Worm (Caenorhabditis elegans) whole organism, L3 larva: ENCODE results near the gene T26C5.3.

ENCODE experiments used
- ama-1 ChIP-seq: fragments of 150-350 bp; optimal IDR thresholded peaks from 2 replicates; lab custom pipeline; 2018
- ceh-16 ChIP-seq: sonication (generic microtip); optimal IDR thresholded peaks from 2 replicates; lab custom pipeline; 2017; ENCODE audit warnings: missing biosample characterization, missing genetic modification characterization
- daf-12 ChIP-seq: fragments of 150-350 bp; optimal IDR thresholded peaks from 2 replicates; lab custom pipeline; 2014; ENCODE audit warnings: missing biosample characterization, missing genetic modification reagents, missing genetic modification characterization
- fkh-10 ChIP-seq: sonication (generic microtip); optimal IDR thresholded peaks from 2 replicates; lab custom pipeline; 2017; ENCODE audit warnings: missing biosample characterization, missing genetic modification reagents, missing genetic modification characterization
- hmg-11 ChIP-seq: sonication (generic microtip); optimal IDR thresholded peaks from 2 replicates; lab custom pipeline; 2016; ENCODE audit warnings: missing genetic modification characterization, missing compliant biosample characterization
- lin-15B ChIP-seq: fragments of 150-350 bp; optimal IDR thresholded peaks from 2 replicates; lab custom pipeline; 2014; ENCODE audit warnings: missing biosample characterization, missing genetic modification characterization
- lin-39 ChIP-seq: fragments of 150-350 bp; optimal IDR thresholded peaks from 2 replicates; lab custom pipeline; 2018; ENCODE audit warnings: missing biosample characterization, missing genetic modification reagents, missing genetic modification characterization
- nhr-237 ChIP-seq: fragments of 150-350 bp; optimal IDR thresholded peaks from 2 replicates; lab custom pipeline; 2014; ENCODE audit warnings: missing biosample characterization, missing genetic modification characterization
- nhr-76 ChIP-seq: fragments of 150-350 bp; sonication (generic microtip); optimal IDR thresholded peaks from 5 replicates; lab custom pipeline; 2014; ENCODE audit warnings: missing biosample characterization, missing genetic modification characterization
- sea-2 ChIP-seq: fragments of 150-350 bp; sonication (generic microtip); optimal IDR thresholded peaks from 4 replicates; lab custom pipeline; 2014; ENCODE audit warnings: missing biosample characterization, missing genetic modification reagents, missing genetic modification characterization
- skn-1 ChIP-seq: fragments of 150-350 bp; optimal IDR thresholded peaks from 2 replicates; lab custom pipeline; 2014; ENCODE audit warnings: missing biosample characterization, missing genetic modification characterization
- tbx-2 ChIP-seq: sonication (generic microtip); optimal IDR thresholded peaks from 2 replicates; lab custom pipeline; 2016; ENCODE audit warnings: mild to moderate bottlenecking, missing genetic modification characterization, missing compliant biosample characterization
- unc-39 ChIP-seq: sonication (generic microtip); optimal IDR thresholded peaks from 4 replicates; lab custom pipeline; 2017; ENCODE audit warnings: missing biosample characterization, missing genetic modification characterization
- ztf-11 ChIP-seq: fragments of 150-350 bp; optimal IDR thresholded peaks from 2 replicates; lab custom pipeline; 2014; ENCODE audit warnings: missing biosample characterization, missing genetic modification characterization

DNA sequence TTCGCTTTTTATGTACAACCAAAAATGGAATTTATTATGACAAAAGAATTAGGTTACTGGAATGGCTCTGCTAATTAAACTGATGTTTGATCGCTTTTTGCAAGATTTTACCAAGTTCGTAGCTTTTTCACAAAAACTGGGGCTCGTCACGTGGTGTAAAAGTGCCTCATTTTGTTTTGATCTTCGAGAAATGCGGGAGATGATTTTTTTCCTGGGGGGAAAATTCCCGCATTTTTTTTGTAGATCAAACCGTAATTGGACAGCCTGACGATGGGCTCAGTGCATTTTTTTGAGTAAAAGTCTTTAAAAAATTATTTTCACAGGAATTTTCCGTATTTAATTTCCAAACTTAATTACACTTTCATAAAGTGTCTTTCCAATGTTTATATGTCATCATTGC lies 52.7 kb downstream of the T26C5.3 start:
- TF ChIP-seq unc-39 (tag; lab: Kevin White, UChicago) (no peak), ama-1 (lab: Kevin White, UChicago) (no peak), ztf-11 (tag; lab: Kevin White, UChicago) (no peak), fkh-10 (no peak), tbx-2 (no peak), nhr-76 (tag; lab: Kevin White, UChicago) (no peak), skn-1 (tag; lab: Kevin White, UChicago) (no peak), lin-39 (tag; lab: Kevin White, UChicago) (no peak), sea-2 (GFP tag; lab: Kevin White, UChicago) (no peak), daf-12 (tag; lab: Kevin White, UChicago) (no peak), hmg-11 (tag; lab: Kevin White, UChicago) (no peak), nhr-237 (tag; lab: Kevin White, UChicago) (no peak), ceh-16 (tag; lab: Kevin White, UChicago) (no peak), lin-15B (tag; lab: Kevin White, UChicago) (no peak)
